Worm (Caenorhabditis elegans) whole organism, midembryonic: ENCODE results near the gene mau-8.

ENCODE experiments used
- tab-1 ChIP-seq: fragments of 200-800 bp; sonication (Bioruptor generic); IDR thresholded peaks from 2 replicates; pipeline ENCODE4 v1.3.6; 2022; ENCODE audit warnings: missing genetic modification characterization, missing compliant biosample characterization
- ztf-23 ChIP-seq: fragments of 200-800 bp; sonication (Bioruptor generic); IDR thresholded peaks from 2 replicates; pipeline ENCODE4 v1.3.6; 2022; ENCODE audit warnings: missing genetic modification reagents, missing genetic modification characterization, missing compliant biosample characterization

ce11 chrIV:13388779-13389178, 11.0 kb downstream of the mau-8 start:
- TF ChIP-seq tab-1 (GFP tag; lab: Robert Waterston, UW) (no peak), ztf-23 (GFP tag; lab: Robert Waterston, UW) (no peak)
